Fruit fly (Drosophila melanogaster) whole organism, adult: Measurements from ENCODE around the gene Nup153.
A peak's percentile ranks its signal among the peaks of the same experiment; 100 is the strongest.

Experiments
- CG11617 ChIP-seq: fragments of 200-800 bp; sonication (Bioruptor generic); optimal IDR thresholded peaks from 2 replicates; lab custom pipeline; 2017; ENCODE audit warnings: mild to moderate bottlenecking, missing biosample characterization, missing genetic modification reagents, missing genetic modification characterization
- CG12768 ChIP-seq: fragments of 200-800 bp; sonication (Bioruptor generic); optimal IDR thresholded peaks from 2 replicates; lab custom pipeline; 2017; ENCODE audit warnings: missing biosample characterization, missing genetic modification characterization, mild to moderate bottlenecking, moderate library complexity, missing genetic modification reagents
- CG14711 ChIP-seq: fragments of 200-800 bp; sonication (Bioruptor generic); optimal IDR thresholded peaks from 2 replicates; lab custom pipeline; 2018; ENCODE audit warnings: missing biosample characterization, mild to moderate bottlenecking, missing genetic modification characterization, moderate library complexity
- CG1620 ChIP-seq: fragments of 200-800 bp; sonication (Bioruptor generic); optimal IDR thresholded peaks from 2 replicates; lab custom pipeline; 2016; ENCODE audit warnings: missing biosample characterization, missing genetic modification characterization
- CG33017 ChIP-seq: fragments of 200-800 bp; sonication (Bioruptor generic); optimal IDR thresholded peaks from 2 replicates; lab custom pipeline; 2018; ENCODE audit warnings: missing biosample characterization, mild to moderate bottlenecking, missing genetic modification characterization, moderate library complexity
- CG5204 ChIP-seq: fragments of 200-800 bp; sonication (Bioruptor generic); optimal IDR thresholded peaks from 2 replicates; lab custom pipeline; 2016; ENCODE audit warnings: missing biosample characterization, missing genetic modification characterization
- CG7045 ChIP-seq: fragments of 200-800 bp; sonication (Bioruptor generic); optimal IDR thresholded peaks from 2 replicates; lab custom pipeline; 2017; ENCODE audit warnings: missing biosample characterization, mild to moderate bottlenecking, missing genetic modification characterization
- CG7101 ChIP-seq: fragments of 200-800 bp; sonication (Bioruptor generic); optimal IDR thresholded peaks from 2 replicates; lab custom pipeline; 2018; ENCODE audit warnings: missing biosample characterization, mild to moderate bottlenecking, missing genetic modification characterization, moderate library complexity
- Clk ChIP-seq: fragments of 200-800 bp; sonication (Bioruptor generic); optimal IDR thresholded peaks from 2 replicates; lab custom pipeline; 2017; ENCODE audit warnings: missing biosample characterization, missing genetic modification characterization
- Crg-1 ChIP-seq: fragments of 200-800 bp; sonication (Bioruptor generic); optimal IDR thresholded peaks from 2 replicates; lab custom pipeline; 2016; ENCODE audit warnings: missing biosample characterization, missing genetic modification characterization
- Hr96 ChIP-seq: fragments of 200-800 bp; sonication (Bioruptor generic); optimal IDR thresholded peaks from 2 replicates; lab custom pipeline; 2016; ENCODE audit warnings: missing biosample characterization, missing genetic modification characterization
- Mnt ChIP-seq: fragments of 200-800 bp; sonication (Bioruptor generic); optimal IDR thresholded peaks from 2 replicates; lab custom pipeline; 2016; ENCODE audit warnings: missing biosample characterization, mild to moderate bottlenecking, missing genetic modification characterization
- bab1 ChIP-seq: fragments of 200-800 bp; sonication (Bioruptor generic); optimal IDR thresholded peaks from 3 replicates; lab custom pipeline; 2019; ENCODE audit warnings: missing biosample characterization, mild to moderate bottlenecking, missing genetic modification characterization, moderate library complexity
- cic ChIP-seq: fragments of 200-800 bp; sonication (Bioruptor generic); optimal IDR thresholded peaks from 2 replicates; lab custom pipeline; 2017; ENCODE audit warnings: missing biosample characterization, mild to moderate bottlenecking, missing genetic modification characterization, moderate library complexity
- cnc ChIP-seq, 2 experiments: fragments of >200 bp; optimal IDR thresholded peaks; 2 replicates each; lab custom pipeline; 2017
- kay ChIP-seq: fragments of 200-800 bp; sonication (Bioruptor generic); peaks from one replicate; lab custom pipeline; 2016; ENCODE audit warnings: missing biosample characterization, missing genetic modification characterization, borderline replicate concordance
- ovo ChIP-seq: fragments of 200-800 bp; sonication (Bioruptor generic); optimal IDR thresholded peaks from 2 replicates; lab custom pipeline; 2016; ENCODE audit warnings: missing biosample characterization, missing genetic modification characterization
- pad ChIP-seq: fragments of 200-800 bp; sonication (Bioruptor generic); optimal IDR thresholded peaks from 3 replicates; lab custom pipeline; 2017; ENCODE audit warnings: missing biosample characterization, missing genetic modification characterization, mild to moderate bottlenecking, moderate library complexity, missing genetic modification reagents
- tj ChIP-seq: fragments of 200-800 bp; sonication (Bioruptor generic); optimal IDR thresholded peaks from 3 replicates; lab custom pipeline; 2017; ENCODE audit warnings: missing biosample characterization, mild to moderate bottlenecking, missing genetic modification characterization, moderate library complexity
- toe ChIP-seq: fragments of 200-800 bp; sonication (Bioruptor generic); optimal IDR thresholded peaks from 2 replicates; lab custom pipeline; 2016; ENCODE audit warnings: missing biosample characterization, missing genetic modification characterization

Nup153 gene

dm6 chrX:16607828-16608227, 8.8 kb downstream of the Nup153 start:
- TF ChIP-seq Clk (GFP tag; lab: Kevin White, UChicago) (no peak), CG14711 (peak; percentile 71)

- no peak for TF ChIP-seq CG7045 (GFP tag; lab: Kevin White, UChicago)
- peak; percentile 18 for TF ChIP-seq CG7101 (tag; lab: Kevin White, UChicago)
- TF ChIP-seq CG33017 (tag; lab: Kevin White, UChicago) = peak; percentile 6
- peak; percentile 29 for TF ChIP-seq CG11617 (GFP tag; lab: Kevin White, UChicago)
- TF ChIP-seq Mnt (GFP tag; lab: Kevin White, UChicago) = peak; percentile 51
- TF ChIP-seq bab1 (GFP tag; lab: Kevin White, UChicago) = peak; percentile 30
- no peak for TF ChIP-seq toe (GFP tag; lab: Kevin White, UChicago)
- peak; percentile 39 for TF ChIP-seq Crg-1 (GFP tag; lab: Kevin White, UChicago)
- no peak for TF ChIP-seq cic (GFP tag; lab: Kevin White, UChicago)
- TF ChIP-seq tj (GFP tag; lab: Kevin White, UChicago) = peak; percentile 43
- no peak for TF ChIP-seq CG14711
- TF ChIP-seq Hr96 (GFP tag; lab: Kevin White, UChicago) = no peak
- no peak for TF ChIP-seq CG5204
- TF ChIP-seq CG12768 (GFP tag; lab: Kevin White, UChicago) = no peak
- peak; percentile 31 for TF ChIP-seq CG1620 (GFP tag; lab: Kevin White, UChicago)
- TF ChIP-seq kay (GFP tag; lab: Kevin White, UChicago) = no peak
- TF ChIP-seq pad (GFP tag; lab: Kevin White, UChicago) = peak; percentile 42
- TF ChIP-seq Clk (GFP tag; lab: Kevin White, UChicago) = no peak
Observed at dm6 chrX:16610601-16611058, 11.6 kb downstream of the Nup153 start, which contains the start of gene mbt. mbt (plus strand) TSS chrX:16610685.

- no peak for TF ChIP-seq Clk (GFP tag; lab: Kevin White, UChicago)
Observed at dm6 chrX:16616773-16617738, 18.0 kb downstream of the Nup153 start.

- TF ChIP-seq CG1620 (GFP tag; lab: Kevin White, UChicago) (no peak), CG7045 (GFP tag; lab: Kevin White, UChicago) (no peak), bab1 (GFP tag; lab: Kevin White, UChicago) (no peak), cnc (optimal IDR thresholded peaks at IDR 0.05; lab: Kevin White, UChicago) (no peak), Mnt (GFP tag; lab: Kevin White, UChicago) (no peak), pad (GFP tag; lab: Kevin White, UChicago) (no peak), Clk (GFP tag; lab: Kevin White, UChicago) (no peak), cic (GFP tag; lab: Kevin White, UChicago) (no peak), ovo (no peak), CG33017 (tag; lab: Kevin White, UChicago) (no peak), CG5204 (no peak)
Observed at dm6 chrX:16618724-16619123, 19.7 kb downstream of the Nup153 start.

- TF ChIP-seq Hr96 (GFP tag; lab: Kevin White, UChicago) (no peak), CG1620 (GFP tag; lab: Kevin White, UChicago) (no peak), kay (GFP tag; lab: Kevin White, UChicago) (no peak), CG12768 (GFP tag; lab: Kevin White, UChicago) (no peak), cnc (optimal IDR thresholded peaks at IDR 0.05; lab: Kevin White, UChicago) (no peak), CG33017 (tag; lab: Kevin White, UChicago) (no peak)
Observed at dm6 chrX:16621462-16621861, 22.4 kb downstream of the Nup153 start, which contains the start of gene CG9782. CG9782 (minus strand) TSS chrX:16621589.

dm6 chrX:16623524-16623923, 24.5 kb downstream of the Nup153 start:
- TF ChIP-seq tj (GFP tag; lab: Kevin White, UChicago) (no peak), bab1 (GFP tag; lab: Kevin White, UChicago) (no peak), Mnt (GFP tag; lab: Kevin White, UChicago) (no peak), CG33017 (tag; lab: Kevin White, UChicago) (no peak), CG1620 (GFP tag; lab: Kevin White, UChicago) (no peak), CG5204 (no peak), CG12768 (GFP tag; lab: Kevin White, UChicago) (no peak), kay (GFP tag; lab: Kevin White, UChicago) (no peak), CG14711 (no peak)

dm6 chrX:16624519-16624918, 25.5 kb downstream of the Nup153 start:
- TF ChIP-seq tj (GFP tag; lab: Kevin White, UChicago) (no peak), CG33017 (tag; lab: Kevin White, UChicago) (no peak), Hr96 (GFP tag; lab: Kevin White, UChicago) (no peak), bab1 (GFP tag; lab: Kevin White, UChicago) (no peak), CG7101 (tag; lab: Kevin White, UChicago) (no peak), pad (GFP tag; lab: Kevin White, UChicago) (no peak), Clk (GFP tag; lab: Kevin White, UChicago) (no peak), Mnt (GFP tag; lab: Kevin White, UChicago) (no peak), CG5204 (no peak), toe (GFP tag; lab: Kevin White, UChicago) (no peak), CG11617 (GFP tag; lab: Kevin White, UChicago) (no peak), CG7045 (GFP tag; lab: Kevin White, UChicago) (no peak)
